Fruit fly (Drosophila melanogaster) whole organism, pupa: ENCODE measurements around the gene CG14618.
A peak's percentile ranks its signal among the peaks of the same experiment; 100 is the strongest.

Experiments
- CG10348 ChIP-seq: fragments of 200-800 bp; sonication (Bioruptor generic); IDR thresholded peaks from 2 replicates; pipeline ENCODE4 v1.3.6; 2022; ENCODE audit warnings: missing biosample characterization, missing genetic modification characterization
- CG12605 ChIP-seq: fragments of 200-800 bp; sonication (Bioruptor generic); IDR thresholded peaks from 2 replicates; pipeline ENCODE4 v1.3.6; 2022; ENCODE audit warnings: missing biosample characterization, missing genetic modification characterization
- CG13204 ChIP-seq: fragments of 200-800 bp; sonication (Bioruptor generic); optimal IDR thresholded peaks from 2 replicates; lab custom pipeline; 2018; ENCODE audit warnings: missing biosample characterization, mild to moderate bottlenecking, missing genetic modification characterization, moderate library complexity
- CG14655 ChIP-seq: fragments of 200-800 bp; sonication (Bioruptor generic); optimal IDR thresholded peaks from 3 replicates; lab custom pipeline; 2017; ENCODE audit warnings: mild to moderate bottlenecking, missing biosample characterization, missing genetic modification reagents, missing genetic modification characterization
- CG15710 ChIP-seq: fragments of 200-800 bp; sonication (Bioruptor generic); optimal IDR thresholded peaks from 2 replicates; lab custom pipeline; 2018; ENCODE audit warnings: missing biosample characterization, mild to moderate bottlenecking, missing genetic modification characterization, moderate library complexity
- CG17806 ChIP-seq: fragments of 200-800 bp; sonication (Bioruptor generic); optimal IDR thresholded peaks from 2 replicates; lab custom pipeline; 2018; ENCODE audit warnings: missing biosample characterization, mild to moderate bottlenecking, missing genetic modification characterization, moderate library complexity
- CG32121 ChIP-seq: fragments of 200-800 bp; sonication (Bioruptor generic); IDR thresholded peaks from 2 replicates; pipeline ENCODE4 v1.3.6; 2022; ENCODE audit warnings: missing biosample characterization, missing genetic modification characterization
- CG34367 ChIP-seq: fragments of 200-800 bp; sonication (Bioruptor generic); optimal IDR thresholded peaks from 2 replicates; lab custom pipeline; 2018; ENCODE audit warnings: missing biosample characterization, mild to moderate bottlenecking, missing genetic modification characterization
- CG4496 ChIP-seq: fragments of 200-800 bp; sonication (Bioruptor generic); IDR thresholded peaks from 3 replicates; pipeline ENCODE4 v1.3.6; 2022; ENCODE audit warnings: missing biosample characterization, missing genetic modification characterization
- CG8159 ChIP-seq: fragments of 200-800 bp; sonication (Bioruptor generic); optimal IDR thresholded peaks from 3 replicates; lab custom pipeline; 2018; ENCODE audit warnings: missing biosample characterization, mild to moderate bottlenecking, missing genetic modification characterization, moderate library complexity
- CG8301 ChIP-seq: fragments of 200-800 bp; sonication (Bioruptor generic); optimal IDR thresholded peaks from 2 replicates; lab custom pipeline; 2018; ENCODE audit warnings: missing biosample characterization, mild to moderate bottlenecking, missing genetic modification characterization
- CG9948 ChIP-seq: fragments of 200-800 bp; sonication (Bioruptor generic); optimal IDR thresholded peaks from 2 replicates; lab custom pipeline; 2018; ENCODE audit warnings: missing biosample characterization, mild to moderate bottlenecking, missing genetic modification characterization, moderate library complexity
- D1 ChIP-seq: fragments of 200-800 bp; sonication (Bioruptor generic); optimal IDR thresholded peaks from 2 replicates; lab custom pipeline; 2018; ENCODE audit warnings: missing biosample characterization, mild to moderate bottlenecking, missing genetic modification characterization, moderate library complexity
- EcR ChIP-seq: fragments of 200-800 bp; sonication (Bioruptor generic); optimal IDR thresholded peaks from 3 replicates; lab custom pipeline; 2019; ENCODE audit warnings: missing biosample characterization, missing genetic modification characterization, mild to moderate bottlenecking, moderate library complexity, missing genetic modification reagents
- Ets98B ChIP-seq: fragments of 200-800 bp; sonication (Bioruptor generic); IDR thresholded peaks from 2 replicates; pipeline ENCODE4 v1.3.6; 2022; ENCODE audit warnings: missing biosample characterization, missing genetic modification characterization
- Pif1A ChIP-seq: fragments of 200-800 bp; sonication (Bioruptor generic); optimal IDR thresholded peaks from 3 replicates; lab custom pipeline; 2016; ENCODE audit warnings: missing biosample characterization, missing genetic modification characterization
- Pif1B ChIP-seq: fragments of 200-800 bp; sonication (Bioruptor generic); optimal IDR thresholded peaks from 3 replicates; lab custom pipeline; 2016; ENCODE audit warnings: missing biosample characterization, missing genetic modification characterization
- Snoo ChIP-seq: fragments of 200-800 bp; sonication (Bioruptor generic); optimal IDR thresholded peaks from 3 replicates; lab custom pipeline; 2017; ENCODE audit warnings: missing biosample characterization, mild to moderate bottlenecking, missing genetic modification characterization, inconsistent platforms
- fd96Ca ChIP-seq: fragments of 200-800 bp; sonication (Bioruptor generic); IDR thresholded peaks from 3 replicates; pipeline ENCODE4 v1.3.6; 2022; ENCODE audit warnings: missing biosample characterization, missing genetic modification characterization
- gl ChIP-seq: fragments of 200-800 bp; sonication (Bioruptor generic); optimal IDR thresholded peaks from 2 replicates; lab custom pipeline; 2018; ENCODE audit warnings: missing biosample characterization, mild to moderate bottlenecking, missing genetic modification characterization

Gene CG14618

dm6 chrX:22499557-22499956 lies 26.1 kb downstream of the CG14618 start:
- TF ChIP-seq CG15710: no peak

dm6 chrX:22502225-22502624 lies 28.7 kb downstream of the CG14618 start:
- TF ChIP-seq CG4496 (GFP tag; lab: Robert Waterston, UW): no peak
- no peak for TF ChIP-seq CG32121 (GFP tag; lab: Robert Waterston, UW)
- no peak for TF ChIP-seq EcR (GFP tag; lab: Kevin White, UChicago)
- TF ChIP-seq CG8301 (tag; lab: Kevin White, UChicago): no peak
- no peak for TF ChIP-seq Ets98B (GFP tag; lab: Robert Waterston, UW)
- TF ChIP-seq Pif1B (GFP tag; lab: Kevin White, UChicago): no peak
- no peak for TF ChIP-seq CG34367 (tag; lab: Kevin White, UChicago)

dm6 chrX:22509085-22509484 lies 35.6 kb downstream of the CG14618 start:
- 0 out of 3 replicates have a peak, but pooled peaks have one; percentile 51 for TF ChIP-seq CG4496 (GFP tag; lab: Robert Waterston, UW)
- TF ChIP-seq Ets98B (GFP tag; lab: Robert Waterston, UW): no peak
- TF ChIP-seq CG10348 (GFP tag; lab: Robert Waterston, UW): 0 out of 2 replicates have a peak, but pooled peaks have one; percentile 37
- TF ChIP-seq CG12605: no peak
- TF ChIP-seq Pif1A: peak; percentile 18
- TF ChIP-seq CG14655 (GFP tag; lab: Kevin White, UChicago): peak; percentile 53
- peak; percentile 3 for TF ChIP-seq Pif1B (GFP tag; lab: Kevin White, UChicago)
- TF ChIP-seq, all 21 proteins: peak for 5

dm6 chrX:22510776-22511175 lies 37.3 kb downstream of the CG14618 start:
- TF ChIP-seq CG12605: no peak
- TF ChIP-seq Pif1A: no peak
- no peak for TF ChIP-seq Pif1B (GFP tag; lab: Kevin White, UChicago)
- no peak for TF ChIP-seq fd96Ca (GFP tag; lab: Robert Waterston, UW)
- no peak for TF ChIP-seq CG17806 (tag; lab: Kevin White, UChicago)
- TF ChIP-seq CG34367 (tag; lab: Kevin White, UChicago): no peak
- no peak for TF ChIP-seq EcR (GFP tag; lab: Kevin White, UChicago)

- TF ChIP-seq fd96Ca (GFP tag; lab: Robert Waterston, UW) (no peak), CG12605 (no peak), CG4496 (GFP tag; lab: Robert Waterston, UW) (no peak), CG8301 (tag; lab: Kevin White, UChicago) (no peak), CG10348 (GFP tag; lab: Robert Waterston, UW) (no peak), D1 (tag; lab: Kevin White, UChicago) (no peak), EcR (GFP tag; lab: Kevin White, UChicago) (no peak), gl (tag; lab: Kevin White, UChicago) (no peak), Pif1A (no peak), CG17806 (tag; lab: Kevin White, UChicago) (no peak), Ets98B (GFP tag; lab: Robert Waterston, UW) (no peak), CG13204 (GFP tag; lab: Kevin White, UChicago) (no peak), CG8159 (tag; lab: Kevin White, UChicago) (no peak), CG14655 (GFP tag; lab: Kevin White, UChicago) (no peak), CG15710 (no peak), CG9948 (tag; lab: Kevin White, UChicago) (no peak), CG32121 (GFP tag; lab: Robert Waterston, UW) (no peak), Snoo (tag; lab: Kevin White, UChicago) (no peak), CG34367 (tag; lab: Kevin White, UChicago) (no peak)
Measured at dm6 chrX:22512071-22512470, 38.6 kb downstream of the CG14618 start.

dm6 chrX:22514948-22515347 lies 41.5 kb downstream of the CG14618 start, which contains the start of gene CG17600:
Gene CG17600, plus strand, starts transcription at chrX:22515197.
- TF ChIP-seq Ets98B (GFP tag; lab: Robert Waterston, UW) (peak; percentile 24; the same call in 1 of the 2 replicates), CG32121 (GFP tag; lab: Robert Waterston, UW) (no peak), D1 (tag; lab: Kevin White, UChicago) (no peak), CG12605 (no peak), CG13204 (GFP tag; lab: Kevin White, UChicago) (no peak), CG9948 (tag; lab: Kevin White, UChicago) (no peak), CG8159 (tag; lab: Kevin White, UChicago) (no peak), EcR (GFP tag; lab: Kevin White, UChicago) (no peak), CG4496 (GFP tag; lab: Robert Waterston, UW) (0 out of 3 replicates have a peak, but pooled peaks have one; percentile 17), CG14655 (GFP tag; lab: Kevin White, UChicago) (no peak), Pif1A (no peak), gl (tag; lab: Kevin White, UChicago) (no peak)
